Worm (Caenorhabditis elegans) whole organism, midembryonic: Measurements from ENCODE around the gene grl-31.

Source experiments
- T22C8.4 ChIP-seq: fragments of 200-800 bp; sonication (Bioruptor generic); IDR thresholded peaks from 2 replicates; pipeline ENCODE4 v1.3.6; 2022; ENCODE audit warnings: missing genetic modification characterization, missing compliant biosample characterization
- cog-1 ChIP-seq: sonication (generic microtip); optimal IDR thresholded peaks from 2 replicates; lab custom pipeline; 2016; ENCODE audit warnings: missing genetic modification characterization, missing compliant biosample characterization
- flt-1 ChIP-seq: fragments of 200-800 bp; sonication (Bioruptor generic); IDR thresholded peaks from 2 replicates; pipeline ENCODE4 v1.3.6; 2022; ENCODE audit warnings: missing genetic modification characterization, missing compliant biosample characterization
- klf-2 ChIP-seq: fragments of 200-800 bp; sonication (Bioruptor generic); conservative IDR thresholded peaks from 2 replicates; pipeline ENCODE4 v1.3.6; 2022; ENCODE audit warnings: missing genetic modification reagents, missing genetic modification characterization, missing compliant biosample characterization
- med-1 ChIP-seq: sonication (generic microtip); optimal IDR thresholded peaks from 2 replicates; lab custom pipeline; 2017; ENCODE audit warnings: missing genetic modification characterization, mild to moderate bottlenecking, missing compliant biosample characterization, antibody characterized with exemption, missing genetic modification reagents; ENCODE audit not compliant: insufficient read depth
- ref-1 ChIP-seq: fragments of 200-800 bp; sonication (Bioruptor generic); conservative IDR thresholded peaks from 2 replicates; pipeline ENCODE4 v1.3.6; 2022; ENCODE audit warnings: missing genetic modification reagents, missing genetic modification characterization, missing compliant biosample characterization
- tab-1 ChIP-seq: fragments of 200-800 bp; sonication (Bioruptor generic); IDR thresholded peaks from 2 replicates; pipeline ENCODE4 v1.3.6; 2022; ENCODE audit warnings: missing genetic modification characterization, missing compliant biosample characterization
- ztf-23 ChIP-seq: fragments of 200-800 bp; sonication (Bioruptor generic); IDR thresholded peaks from 2 replicates; pipeline ENCODE4 v1.3.6; 2022; ENCODE audit warnings: missing genetic modification reagents, missing genetic modification characterization, missing compliant biosample characterization
- ztf-29 ChIP-seq: fragments of 200-800 bp; sonication (Bioruptor generic); IDR thresholded peaks from 2 replicates; pipeline ENCODE4 v1.3.6; 2022; ENCODE audit warnings: missing genetic modification reagents, missing genetic modification characterization, missing compliant biosample characterization

DNA sequence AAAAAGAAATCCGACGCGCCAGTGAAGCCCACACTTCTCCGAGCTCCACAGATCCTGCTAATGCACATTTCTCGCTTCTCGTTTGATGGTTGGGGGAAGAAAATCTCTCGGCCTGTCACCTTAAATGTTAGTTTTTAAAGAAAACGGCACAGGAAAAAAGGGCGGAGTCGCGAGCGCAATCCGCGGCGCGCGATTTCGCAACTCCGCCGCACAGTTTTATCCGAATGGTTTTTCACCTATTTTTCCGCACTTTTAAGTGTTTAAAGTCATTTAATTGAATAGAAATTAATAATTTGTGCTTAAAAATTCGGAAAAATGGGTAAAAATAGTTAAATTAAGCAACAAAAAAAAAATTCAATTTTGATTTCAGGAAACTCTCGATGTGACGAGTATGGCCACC is 30.1 kb upstream of the grl-31 start:
- TF ChIP-seq ztf-23 (GFP tag; lab: Robert Waterston, UW) (peak; percentile 76), med-1 (GFP tag; lab: Kevin White, UChicago) (peak; percentile 66), flt-1 (GFP tag; lab: Robert Waterston, UW) (peak; percentile 74), T22C8.4 (GFP tag; lab: Robert Waterston, UW) (0 out of 2 replicates have a peak, but pooled peaks have one; percentile 15), ref-1 (no peak), tab-1 (GFP tag; lab: Robert Waterston, UW) (peak; percentile 81; the same call in 1 of the 2 replicates), cog-1 (no peak), ztf-29 (GFP tag; lab: Robert Waterston, UW) (peak; percentile 49; the same call in 1 of the 2 replicates), klf-2 (0 out of 2 replicates have a peak, but pooled peaks have one; percentile 57)
